Fruit fly (Drosophila melanogaster): ENCODE measurements around the gene CG8607.

The CG8607 gene

DNA sequence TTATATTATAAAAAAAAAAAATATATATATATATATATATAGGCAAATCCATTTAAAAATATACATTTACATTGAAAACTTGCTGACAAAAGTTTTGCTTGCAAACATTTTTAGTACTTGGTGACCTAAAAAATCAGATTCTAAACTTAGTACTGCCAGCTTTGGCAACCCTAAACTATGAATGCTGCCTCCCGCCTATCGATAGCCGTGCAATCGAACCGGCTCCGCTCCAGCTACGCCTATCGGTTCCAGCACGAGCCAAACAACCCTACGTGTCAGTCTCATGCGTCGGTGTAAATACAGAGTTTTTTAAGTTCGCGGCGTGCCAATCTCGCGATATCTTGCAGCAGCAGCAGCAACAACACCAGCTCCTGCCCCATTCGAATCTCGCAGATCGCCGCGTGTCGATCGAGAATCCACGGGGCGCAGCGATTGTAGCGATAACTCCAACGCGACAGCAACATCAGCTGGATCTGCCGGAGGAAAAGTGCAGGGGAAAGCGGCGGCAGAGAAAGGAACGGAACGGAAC lies 40.5 kb downstream of the CG8607 start, which contains the start of gene Sec63 (continued):
- TF ChIP-seq nmo (GFP tag; optimal IDR thresholded peaks at IDR 0.05), result peak; percentile 46
- 0 out of 2 replicates have a peak, but pooled peaks have one; percentile 34 for TF ChIP-seq chm (GFP tag; IDR thresholded peaks at IDR 0.05)
- peak; percentile 61 for TF ChIP-seq CG32532 (GFP tag; IDR thresholded peaks at IDR 0.05)
- TF ChIP-seq Neu2 (GFP tag; optimal IDR thresholded peaks at IDR 0.05; ENCODE audit: borderline replicate concordance), result no peak
- TF ChIP-seq fru (optimal IDR thresholded peaks at IDR 0.05), result no peak
- peak; percentile 6 for TF ChIP-seq repo (GFP tag; optimal IDR thresholded peaks at IDR 0.05)
- peak; percentile 83 for TF ChIP-seq sens (GFP tag)
- no peak for TF ChIP-seq CG7987 (GFP tag; optimal IDR thresholded peaks at IDR 0.05)
- TF ChIP-seq zfh2 (GFP tag; optimal IDR thresholded peaks at IDR 0.05), result peak; percentile 22
- TF ChIP-seq Dfd (GFP tag; optimal IDR thresholded peaks at IDR 0.05), result no peak
- no peak for TF ChIP-seq bab2 (GFP tag; optimal IDR thresholded peaks at IDR 0.05)
- TF ChIP-seq CG3163 (GFP tag; optimal IDR thresholded peaks at IDR 0.05), result no peak
- TF ChIP-seq yki (optimal IDR thresholded peaks at IDR 0.05), result no peak
- TF ChIP-seq ato (GFP tag; IDR thresholded peaks at IDR 0.05; ENCODE audit: partially characterized antibody), result peak; percentile 54; the same call in 1 of the 2 replicates
- peak; percentile 67 for TF ChIP-seq NFAT (GFP tag; IDR thresholded peaks at IDR 0.05)
- peak; percentile 41; the same call in 1 of the 3 replicates for TF ChIP-seq z (GFP tag; IDR thresholded peaks at IDR 0.05)
- TF ChIP-seq bowl (GFP tag; IDR thresholded peaks at IDR 0.05), result no peak
- TF ChIP-seq CG10431 (GFP tag; optimal IDR thresholded peaks at IDR 0.05), result no peak
- TF ChIP-seq grau (tag; optimal IDR thresholded peaks at IDR 0.05), result peak; percentile 53
- TF ChIP-seq Oli (tag; optimal IDR thresholded peaks at IDR 0.05), result no peak
- TF ChIP-seq CG12104 (GFP tag; optimal IDR thresholded peaks at IDR 0.05), result no peak
- TF ChIP-seq tap (tag; optimal IDR thresholded peaks at IDR 0.05), result no peak
- no peak for TF ChIP-seq CG10979 (tag; optimal IDR thresholded peaks at IDR 0.05)
- TF ChIP-seq az2 (GFP tag; optimal IDR thresholded peaks at IDR 0.05), result peak; percentile 47
- TF ChIP-seq zf30C (GFP tag; optimal IDR thresholded peaks at IDR 0.05), result peak; percentile 3
- peak; percentile 14 for TF ChIP-seq dmrt99B (tag; optimal IDR thresholded peaks at IDR 0.05)
- TF ChIP-seq gcm (GFP tag; optimal IDR thresholded peaks at IDR 0.05), result peak; percentile 3
- TF ChIP-seq TFAM (GFP tag; optimal IDR thresholded peaks at IDR 0.05), result no peak
- peak; percentile 96 for TF ChIP-seq HLHmδ (GFP tag; optimal IDR thresholded peaks at IDR 0.05)
- TF ChIP-seq sens-2 (GFP tag; IDR thresholded peaks at IDR 0.05), result no peak
- 0 out of 2 replicates have a peak, but pooled peaks have one; percentile 4 for TF ChIP-seq Ada2b (GFP tag; IDR thresholded peaks at IDR 0.05)
- no peak for TF ChIP-seq salm (tag; optimal IDR thresholded peaks at IDR 0.05)
- peak; percentile 36 for TF ChIP-seq odd (GFP tag; optimal IDR thresholded peaks at IDR 0.05)
- no peak for TF ChIP-seq maf-S (GFP tag; optimal IDR thresholded peaks at IDR 0.05)
- TF ChIP-seq pros (GFP tag; optimal IDR thresholded peaks at IDR 0.05), result no peak
- peak; percentile 70 for TF ChIP-seq Doc3 (GFP tag; IDR thresholded peaks at IDR 0.05; ENCODE audit: partially characterized antibody)
- TF ChIP-seq CG9437 (GFP tag; optimal IDR thresholded peaks at IDR 0.05), result no peak
- peak; percentile 72 for TF ChIP-seq hbn (GFP tag; IDR thresholded peaks at IDR 0.05; ENCODE audit: partially characterized antibody)
- TF ChIP-seq Mrtf (GFP tag; IDR thresholded peaks at IDR 0.05), result no peak
- TF ChIP-seq Spps (tag; optimal IDR thresholded peaks at IDR 0.05), result no peak
- no peak for TF ChIP-seq CG17568 (GFP tag; optimal IDR thresholded peaks at IDR 0.05)
- TF ChIP-seq Sry-δ (GFP tag; optimal IDR thresholded peaks at IDR 0.05), result peak; percentile 77
- TF ChIP-seq dan (GFP tag; IDR thresholded peaks at IDR 0.05), result no peak
- TF ChIP-seq CG17612 (GFP tag; IDR thresholded peaks at IDR 0.05), result no peak
- TF ChIP-seq CG17359 (tag; optimal IDR thresholded peaks at IDR 0.05), result peak; percentile 49
- 0 out of 2 replicates have a peak, but pooled peaks have one; percentile 16 for TF ChIP-seq CG11247 (GFP tag; IDR thresholded peaks at IDR 0.05)
- no peak for TF ChIP-seq CG8765 (GFP tag; IDR thresholded peaks at IDR 0.05)
- peak; percentile 64; the same call in 1 of the 2 replicates for TF ChIP-seq CG14441 (GFP tag; IDR thresholded peaks at IDR 0.05)
- 0 out of 2 replicates have a peak, but pooled peaks have one; percentile 5 for TF ChIP-seq onecut (GFP tag; IDR thresholded peaks at IDR 0.05)
- TF ChIP-seq Atf6 (GFP tag; IDR thresholded peaks at IDR 0.05), result no peak; the same call in 1 of the 2 replicates
- TF ChIP-seq CG1024 (GFP tag; IDR thresholded peaks at IDR 0.05), result no peak
- TF ChIP-seq CG17186 (GFP tag; optimal IDR thresholded peaks at IDR 0.05), result peak; percentile 41
